Fruit fly (Drosophila melanogaster) whole organism, embryonic: Measurements from ENCODE around the gene Best3.

Experiments
- Asciz ChIP-seq: fragments of 200-800 bp; sonication (Bioruptor generic); optimal IDR thresholded peaks from 2 replicates; lab custom pipeline; 2017; ENCODE audit warnings: missing biosample characterization, mild to moderate bottlenecking, missing genetic modification characterization, missing genetic modification reagents
- Atf6 ChIP-seq: fragments of 200-800 bp; sonication (Bioruptor generic); IDR thresholded peaks from 2 replicates; pipeline ENCODE4 v1.3.6; 2022; ENCODE audit warnings: missing biosample characterization, missing genetic modification characterization
- B-H1 ChIP-seq: fragments of 200-800 bp; sonication (Bioruptor generic); IDR thresholded peaks from 3 replicates; pipeline ENCODE4 v1.3.6; 2022; ENCODE audit warnings: missing biosample characterization, missing genetic modification characterization
- CG10366 ChIP-seq: fragments of 200-800 bp; sonication (Bioruptor generic); IDR thresholded peaks from 2 replicates; pipeline ENCODE4 v1.3.6; 2022; ENCODE audit warnings: missing biosample characterization, missing genetic modification characterization
- CG10431 ChIP-seq: fragments of 200-800 bp; sonication (Bioruptor generic); optimal IDR thresholded peaks from 3 replicates; lab custom pipeline; 2018; ENCODE audit warnings: missing biosample characterization, mild to moderate bottlenecking, missing genetic modification characterization
- CG11723 ChIP-seq: fragments of 200-800 bp; sonication (Bioruptor generic); optimal IDR thresholded peaks from 2 replicates; lab custom pipeline; 2017; ENCODE audit warnings: missing biosample characterization, mild to moderate bottlenecking, missing genetic modification characterization
- CG12236 ChIP-seq: fragments of 200-800 bp; sonication (Bioruptor generic); optimal IDR thresholded peaks from 2 replicates; lab custom pipeline; 2016; ENCODE audit warnings: missing biosample characterization, missing genetic modification characterization
- CG12769 ChIP-seq: fragments of 200-800 bp; sonication (Bioruptor generic); optimal IDR thresholded peaks from 2 replicates; lab custom pipeline; 2019; ENCODE audit warnings: missing biosample characterization, mild to moderate bottlenecking, missing genetic modification characterization, moderate library complexity
- CG14965 ChIP-seq: fragments of 200-800 bp; sonication (Bioruptor generic); optimal IDR thresholded peaks from 2 replicates; lab custom pipeline; 2016; ENCODE audit warnings: missing biosample characterization, missing genetic modification characterization, borderline replicate concordance
- CG1602 ChIP-seq: fragments of 200-800 bp; sonication (Bioruptor generic); optimal IDR thresholded peaks from 3 replicates; lab custom pipeline; 2016; ENCODE audit warnings: missing biosample characterization, missing genetic modification characterization
- CG1603 ChIP-seq: fragments of 200-800 bp; sonication (Bioruptor generic); optimal IDR thresholded peaks from 2 replicates; lab custom pipeline; 2019; ENCODE audit warnings: missing biosample characterization, mild to moderate bottlenecking, missing genetic modification characterization, moderate library complexity
- CG17829 ChIP-seq: fragments of 200-800 bp; optimal IDR thresholded peaks from 2 replicates; lab custom pipeline; 2019; ENCODE audit warnings: missing biosample characterization, mild to moderate bottlenecking, missing genetic modification characterization, moderate library complexity
- CG2129 ChIP-seq: fragments of 200-800 bp; sonication (Bioruptor generic); IDR thresholded peaks from 2 replicates; pipeline ENCODE4 v1.3.6; 2022; ENCODE audit warnings: missing biosample characterization, missing genetic modification characterization; ENCODE audit not compliant: partially characterized antibody
- CG2678 ChIP-seq: fragments of 200-800 bp; sonication (Bioruptor generic); optimal IDR thresholded peaks from 3 replicates; lab custom pipeline; 2019; ENCODE audit warnings: missing biosample characterization, mild to moderate bottlenecking, missing genetic modification characterization, moderate library complexity
- CG2889 ChIP-seq: fragments of 200-800 bp; sonication (Bioruptor generic); IDR thresholded peaks from 3 replicates; pipeline ENCODE4 v1.3.6; 2022; ENCODE audit warnings: missing biosample characterization, missing genetic modification characterization
- CG33557 ChIP-seq: fragments of 200-800 bp; sonication (Bioruptor generic); optimal IDR thresholded peaks from 2 replicates; lab custom pipeline; 2019; ENCODE audit warnings: missing biosample characterization, mild to moderate bottlenecking, missing genetic modification characterization, moderate library complexity
- CG42726 ChIP-seq: fragments of 200-800 bp; sonication (Bioruptor generic); IDR thresholded peaks from 2 replicates; pipeline ENCODE4 v1.3.6; 2022; ENCODE audit warnings: missing biosample characterization, missing genetic modification characterization; ENCODE audit not compliant: partially characterized antibody
- CG4820 ChIP-seq: fragments of 200-800 bp; sonication (Bioruptor generic); optimal IDR thresholded peaks from 3 replicates; lab custom pipeline; 2016; ENCODE audit warnings: missing biosample characterization, missing genetic modification characterization
- CG7556 ChIP-seq: fragments of 200-800 bp; sonication (Bioruptor generic); optimal IDR thresholded peaks from 2 replicates; lab custom pipeline; 2017; ENCODE audit warnings: missing biosample characterization, mild to moderate bottlenecking, missing genetic modification characterization
- CG8388 ChIP-seq: fragments of 200-800 bp; sonication (Bioruptor generic); optimal IDR thresholded peaks from 2 replicates; lab custom pipeline; 2019; ENCODE audit warnings: missing biosample characterization, mild to moderate bottlenecking, missing genetic modification characterization, moderate library complexity
- CG9797 ChIP-seq: fragments of 200-800 bp; sonication (Bioruptor generic); optimal IDR thresholded peaks from 3 replicates; lab custom pipeline; 2018; ENCODE audit warnings: missing biosample characterization, mild to moderate bottlenecking, missing genetic modification characterization
- D ChIP-seq, 2 experiments: fragments of 200-800 bp in 1 of 2; fragments of >200 bp in 1 of 2; sonication (Bioruptor generic) in 1 of 2; optimal IDR thresholded peaks; 2 replicates in 1 of 2; 3 replicates in 1 of 2; lab custom pipeline; 2017; ENCODE audit warnings: mild to moderate bottlenecking in 1 of 2, missing biosample characterization in 1 of 2, missing genetic modification characterization in 1 of 2, missing genetic modification reagents in 1 of 2
- HLH3B ChIP-seq: fragments of 200-800 bp; sonication (Bioruptor generic); IDR thresholded peaks from 2 replicates; pipeline ENCODE4 v1.3.6; 2022; ENCODE audit warnings: missing biosample characterization, missing genetic modification characterization
- Hand ChIP-seq: fragments of 200-800 bp; sonication (Bioruptor generic); optimal IDR thresholded peaks from 2 replicates; lab custom pipeline; 2017; ENCODE audit warnings: mild to moderate bottlenecking, missing biosample characterization, missing genetic modification reagents, missing genetic modification characterization
- Hey ChIP-seq: fragments of 200-800 bp; sonication (Bioruptor generic); optimal IDR thresholded peaks from 3 replicates; lab custom pipeline; 2018; ENCODE audit warnings: missing biosample characterization, mild to moderate bottlenecking, missing genetic modification characterization
- Jarid2 ChIP-seq: fragments of 200-800 bp; sonication (Bioruptor generic); optimal IDR thresholded peaks from 3 replicates; lab custom pipeline; 2017; ENCODE audit warnings: mild to moderate bottlenecking, missing biosample characterization, missing genetic modification reagents, missing genetic modification characterization
- NC2α ChIP-seq: fragments of 200-800 bp; sonication (Bioruptor generic); optimal IDR thresholded peaks from 2 replicates; lab custom pipeline; 2016; ENCODE audit warnings: missing biosample characterization, missing genetic modification characterization
- Oaz ChIP-seq: fragments of 200-800 bp; sonication (Bioruptor generic); IDR thresholded peaks from 2 replicates; pipeline ENCODE4 v1.3.6; 2022; ENCODE audit warnings: missing biosample characterization, missing genetic modification characterization
- Side ChIP-seq: fragments of 200-800 bp; sonication (Bioruptor generic); optimal IDR thresholded peaks from 2 replicates; lab custom pipeline; 2016; ENCODE audit warnings: missing biosample characterization, missing genetic modification characterization
- Xrp1 ChIP-seq: fragments of 200-800 bp; sonication (Bioruptor generic); IDR thresholded peaks from 2 replicates; pipeline ENCODE4 v1.3.6; 2022; ENCODE audit warnings: missing biosample characterization, missing genetic modification characterization
- ato ChIP-seq: fragments of 200-800 bp; sonication (Bioruptor generic); IDR thresholded peaks from 2 replicates; pipeline ENCODE4 v1.3.6; 2022; ENCODE audit warnings: missing biosample characterization, missing genetic modification characterization; ENCODE audit not compliant: partially characterized antibody
- br ChIP-seq: fragments of >200 bp; optimal IDR thresholded peaks from 2 replicates; lab custom pipeline; 2017
- crol ChIP-seq: fragments of 200-800 bp; sonication (Bioruptor generic); IDR thresholded peaks from 2 replicates; pipeline ENCODE4 v1.3.6; 2022; ENCODE audit warnings: missing biosample characterization, missing genetic modification characterization
- disco-r ChIP-seq: fragments of 200-800 bp; sonication (Bioruptor generic); optimal IDR thresholded peaks from 2 replicates; lab custom pipeline; 2016; ENCODE audit warnings: missing biosample characterization, missing genetic modification characterization
- dysf ChIP-seq: fragments of 200-800 bp; sonication (Bioruptor generic); IDR thresholded peaks from 3 replicates; pipeline ENCODE4 v1.3.6; 2022; ENCODE audit warnings: missing biosample characterization, missing genetic modification characterization
- fd96Cb ChIP-seq: fragments of 200-800 bp; sonication (Bioruptor generic); optimal IDR thresholded peaks from 2 replicates; lab custom pipeline; 2018; ENCODE audit warnings: missing biosample characterization, mild to moderate bottlenecking, missing genetic modification characterization, moderate library complexity
- gce ChIP-seq: fragments of 200-800 bp; sonication (Bioruptor generic); IDR thresholded peaks from 3 replicates; pipeline ENCODE4 v1.3.6; 2022; ENCODE audit warnings: missing biosample characterization, missing genetic modification characterization
- gcm2 ChIP-seq: fragments of 200-800 bp; sonication (Bioruptor generic); optimal IDR thresholded peaks from 2 replicates; lab custom pipeline; 2016; ENCODE audit warnings: missing biosample characterization, missing genetic modification characterization
- gsb-n ChIP-seq: fragments of 200-800 bp; sonication (Bioruptor generic); optimal IDR thresholded peaks from 3 replicates; lab custom pipeline; 2018; ENCODE audit warnings: missing biosample characterization, mild to moderate bottlenecking, missing genetic modification characterization
- nau ChIP-seq: fragments of 200-800 bp; sonication (Bioruptor generic); optimal IDR thresholded peaks from 3 replicates; lab custom pipeline; 2017; ENCODE audit warnings: missing biosample characterization, mild to moderate bottlenecking, missing genetic modification characterization, missing genetic modification reagents
- org-1 ChIP-seq: fragments of 200-800 bp; sonication (Bioruptor generic); optimal IDR thresholded peaks from 2 replicates; lab custom pipeline; 2017; ENCODE audit warnings: missing biosample characterization, missing genetic modification characterization
- otp ChIP-seq: fragments of 200-800 bp; sonication (Bioruptor generic); IDR thresholded peaks from 3 replicates; pipeline ENCODE4, ENCODE4 v1.3.6; 2022; ENCODE audit warnings: missing biosample characterization, missing genetic modification characterization
- phol ChIP-seq: fragments of 200-800 bp; sonication (Bioruptor generic); optimal IDR thresholded peaks from 3 replicates; lab custom pipeline; 2018; ENCODE audit warnings: missing biosample characterization, mild to moderate bottlenecking, missing genetic modification characterization, moderate library complexity
- row ChIP-seq: fragments of 200-800 bp; sonication (Bioruptor generic); IDR thresholded peaks from 3 replicates; pipeline ENCODE4 v1.3.6; 2022; ENCODE audit warnings: missing biosample characterization, missing genetic modification characterization
- schlank ChIP-seq: fragments of 200-800 bp; sonication (Bioruptor generic); optimal IDR thresholded peaks from 2 replicates; lab custom pipeline; 2018; ENCODE audit warnings: missing biosample characterization, mild to moderate bottlenecking, missing genetic modification characterization
- sr ChIP-seq: fragments of 200-800 bp; sonication (Bioruptor generic); IDR thresholded peaks from 3 replicates; pipeline ENCODE4 v1.3.6; 2022; ENCODE audit warnings: missing biosample characterization, missing genetic modification characterization
- stwl ChIP-seq: fragments of 200-800 bp; sonication (Bioruptor generic); optimal IDR thresholded peaks from 3 replicates; lab custom pipeline; 2018; ENCODE audit warnings: missing biosample characterization, mild to moderate bottlenecking, missing genetic modification characterization, moderate library complexity
- toy ChIP-seq: fragments of 200-800 bp; sonication (Bioruptor generic); IDR thresholded peaks from 2 replicates; pipeline ENCODE4 v1.3.6; 2022; ENCODE audit warnings: missing biosample characterization, missing genetic modification characterization
- trem ChIP-seq: fragments of 200-800 bp; optimal IDR thresholded peaks from 3 replicates; lab custom pipeline; 2019; ENCODE audit warnings: missing biosample characterization, mild to moderate bottlenecking, missing genetic modification characterization, moderate library complexity
- twi ChIP-seq: fragments of 200-800 bp; optimal IDR thresholded peaks from 2 replicates; lab custom pipeline; 2019; ENCODE audit warnings: missing biosample characterization, mild to moderate bottlenecking, missing genetic modification characterization, moderate library complexity
- unpg ChIP-seq: fragments of 200-800 bp; sonication (Bioruptor generic); optimal IDR thresholded peaks from 3 replicates; lab custom pipeline; 2018; ENCODE audit warnings: missing biosample characterization, mild to moderate bottlenecking, missing genetic modification characterization, moderate library complexity

Best3 gene

dm6 chr3L:15252562-15252961 is 50.0 kb downstream of the Best3 start (continued):
- no peak for TF ChIP-seq gce (GFP tag; lab: Robert Waterston, UW)
- no peak for TF ChIP-seq CG1602 (GFP tag; lab: Kevin White, UChicago)
- TF ChIP-seq CG42726 (GFP tag; lab: Robert Waterston, UW), result no peak
- TF ChIP-seq CG2889, result no peak
- peak; percentile 6 for TF ChIP-seq unpg
- TF ChIP-seq fd96Cb (tag; lab: Kevin White, UChicago), result peak; percentile 3
- TF ChIP-seq trem, result no peak
- no peak for TF ChIP-seq Jarid2 (GFP tag; lab: Kevin White, UChicago)
- TF ChIP-seq CG4820 (GFP tag; lab: Kevin White, UChicago), result no peak
- no peak for TF ChIP-seq dysf (GFP tag; lab: Robert Waterston, UW)
- TF ChIP-seq toy, result no peak
- no peak for TF ChIP-seq CG2129 (GFP tag; lab: Robert Waterston, UW)
- TF ChIP-seq br (lab: Kevin White, UChicago), result no peak
- no peak for TF ChIP-seq ato (GFP tag; lab: Robert Waterston, UW)
- peak; percentile 4 for TF ChIP-seq CG11723 (GFP tag; lab: Kevin White, UChicago)
- TF ChIP-seq sr, result no peak
- TF ChIP-seq D (optimal IDR thresholded peaks at IDR 0.05; lab: Kevin White, UChicago), result no peak
- peak; percentile 26 for TF ChIP-seq D (GFP tag; optimal IDR thresholded peaks at IDR 0.05; lab: Kevin White, UChicago)
- peak; percentile 46 for TF ChIP-seq phol (tag; lab: Kevin White, UChicago)
- TF ChIP-seq CG12769, result no peak
- no peak for TF ChIP-seq Xrp1 (GFP tag; lab: Robert Waterston, UW)
- peak; percentile 33 for TF ChIP-seq CG2678 (tag; lab: Kevin White, UChicago)
- TF ChIP-seq CG1603 (tag; lab: Kevin White, UChicago), result no peak
- no peak for TF ChIP-seq otp (GFP tag; lab: Robert Waterston, UW)
- no peak for TF ChIP-seq CG9797 (GFP tag; lab: Kevin White, UChicago)
- no peak for TF ChIP-seq crol
- no peak for TF ChIP-seq CG33557 (GFP tag; lab: Kevin White, UChicago)
- no peak for TF ChIP-seq stwl
- TF ChIP-seq schlank (tag; lab: Kevin White, UChicago), result no peak
- TF ChIP-seq row (GFP tag; lab: Robert Waterston, UW), result no peak
- no peak for TF ChIP-seq disco-r (GFP tag; lab: Kevin White, UChicago)
- TF ChIP-seq CG14965 (GFP tag; lab: Kevin White, UChicago), result no peak
- TF ChIP-seq CG12236 (GFP tag; lab: Kevin White, UChicago), result no peak
- no peak for TF ChIP-seq Hey
- no peak for TF ChIP-seq Side (GFP tag; lab: Kevin White, UChicago)
- no peak for TF ChIP-seq nau
- TF ChIP-seq Oaz (GFP tag; lab: Robert Waterston, UW), result no peak
- no peak for TF ChIP-seq Hand (GFP tag; lab: Kevin White, UChicago)
- no peak for TF ChIP-seq NC2α (GFP tag; lab: Kevin White, UChicago)
- TF ChIP-seq CG7556 (GFP tag; lab: Kevin White, UChicago), result peak; percentile 25
- no peak for TF ChIP-seq org-1 (GFP tag; lab: Kevin White, UChicago)
- TF ChIP-seq CG10366, result no peak
- TF ChIP-seq gcm2 (GFP tag; lab: Kevin White, UChicago), result no peak
- TF ChIP-seq gsb-n (tag; lab: Kevin White, UChicago), result no peak
- TF ChIP-seq Asciz (GFP tag; lab: Kevin White, UChicago), result peak; percentile 31
- no peak for TF ChIP-seq B-H1 (GFP tag; lab: Robert Waterston, UW)
- TF ChIP-seq CG10431 (GFP tag; lab: Kevin White, UChicago), result no peak
- TF ChIP-seq CG8388 (GFP tag; lab: Kevin White, UChicago), result peak; percentile 26
- no peak for TF ChIP-seq twi (tag; lab: Kevin White, UChicago)
- peak; percentile 25 for TF ChIP-seq CG17829
- TF ChIP-seq HLH3B (GFP tag; lab: Robert Waterston, UW), result no peak
- no peak for TF ChIP-seq Atf6 (GFP tag; lab: Robert Waterston, UW)
